Worm (Caenorhabditis elegans) whole organism, young adult: ENCODE measurements around the gene W02A2.12.

Source experiments
- aptf-2 ChIP-seq: fragments of 200-800 bp; sonication (Bioruptor generic); conservative IDR thresholded peaks from 2 replicates; pipeline ENCODE4 v1.3.6; 2022; ENCODE audit warnings: missing genetic modification reagents, missing genetic modification characterization, missing compliant biosample characterization
- attf-5 ChIP-seq: fragments of 200-800 bp; sonication (Bioruptor generic); optimal IDR thresholded peaks from 2 replicates; lab custom pipeline; 2018; ENCODE audit warnings: mild to moderate bottlenecking, missing genetic modification characterization, missing compliant biosample characterization
- ceh-91 ChIP-seq: fragments of 200-800 bp; sonication (Bioruptor generic); IDR thresholded peaks from 2 replicates; pipeline ENCODE4 v1.3.6; 2022; ENCODE audit warnings: missing genetic modification reagents, missing genetic modification characterization, missing compliant biosample characterization
- ekl-4 ChIP-seq: fragments of 200-800 bp; sonication (Bioruptor generic); IDR thresholded peaks from 2 replicates; pipeline ENCODE4 v1.3.6; 2022; ENCODE audit warnings: missing genetic modification reagents, missing genetic modification characterization, missing compliant biosample characterization
- hmg-20 ChIP-seq: fragments of 200-800 bp; sonication (Bioruptor generic); IDR thresholded peaks from 2 replicates; pipeline ENCODE4 v1.3.6; 2022; ENCODE audit warnings: missing genetic modification reagents, missing genetic modification characterization, missing compliant biosample characterization
- lin-26 ChIP-seq: fragments of 200-800 bp; sonication (Bioruptor generic); IDR thresholded peaks from 2 replicates; pipeline ENCODE4 v1.3.6; 2022; ENCODE audit warnings: missing genetic modification reagents, missing genetic modification characterization, missing compliant biosample characterization
- lin-35 ChIP-seq, 3 experiments: fragments of 150-350 bp in 2 of 3; sonication (generic microtip) in 1 of 3; optimal IDR thresholded peaks; 2 replicates each; lab custom pipeline; 2014 to 2018; ENCODE audit warnings: missing biosample characterization in 3 of 3, missing genetic modification characterization in 3 of 3, missing genetic modification reagents in 3 of 3
- mel-28 ChIP-seq: sonication (generic microtip); optimal IDR thresholded peaks from 2 replicates; lab custom pipeline; 2016; ENCODE audit warnings: borderline replicate concordance, mild to moderate bottlenecking, missing genetic modification characterization, missing compliant biosample characterization
- nfyb-1 ChIP-seq: fragments of 200-800 bp; sonication (Bioruptor generic); IDR thresholded peaks from 2 replicates; pipeline ENCODE4 v1.3.6; 2022; ENCODE audit warnings: missing genetic modification reagents, missing genetic modification characterization, missing compliant biosample characterization
- snpc-4 ChIP-seq, 5 experiments: fragments of 150-350 bp in 1 of 5; sonication (generic microtip) in 4 of 5; optimal IDR thresholded peaks; 2 replicates each; lab custom pipeline; 2014 to 2018; ENCODE audit warnings: missing genetic modification characterization in 5 of 5, missing biosample characterization in 3 of 5, antibody characterized with exemption in 2 of 5, mild to moderate bottlenecking in 2 of 5, missing compliant biosample characterization in 2 of 5, missing genotype in 2 of 5, moderate library complexity in 2 of 5, missing genetic modification reagents in 1 of 5
- ztf-22 ChIP-seq: fragments of 200-800 bp; sonication (Bioruptor generic); optimal IDR thresholded peaks from 2 replicates; lab custom pipeline; 2018; ENCODE audit warnings: mild to moderate bottlenecking, missing genetic modification characterization, moderate library complexity, missing compliant biosample characterization

- TF ChIP-seq aptf-2 (GFP tag; lab: Robert Waterston, UW), result no peak
- no peak for TF ChIP-seq mel-28 (tag; lab: Kevin White, UChicago)
- no peak for TF ChIP-seq attf-5 (GFP tag; lab: Kevin White, UChicago)
- TF ChIP-seq lin-35 (GFP tag; optimal IDR thresholded peaks at IDR 0.05; lab: Kevin White, UChicago), result no peak
- TF ChIP-seq hmg-20, result no peak
- no peak for TF ChIP-seq ekl-4
- no peak for TF ChIP-seq ztf-22 (GFP tag; lab: Kevin White, UChicago)
- no peak for TF ChIP-seq nfyb-1
- TF ChIP-seq ceh-91 (GFP tag; lab: Robert Waterston, UW), result no peak
- TF ChIP-seq lin-26 (GFP tag; lab: Robert Waterston, UW), result no peak
- no peak for TF ChIP-seq snpc-4 (GFP tag; optimal IDR thresholded peaks at IDR 0.05; lab: Kevin White, UChicago)
- TF ChIP-seq snpc-4 (tag; optimal IDR thresholded peaks at IDR 0.05; lab: Kevin White, UChicago), result no peak
These were observed 21.6 kb downstream of the W02A2.12 start for ce11 chrIV:13327064-13327463.
